Worm (Caenorhabditis elegans) whole organism, late embryonic: ENCODE measurements around the gene Y57G11B.6.

Experiments used
- F13H6.1 ChIP-seq: sonication (generic microtip); optimal IDR thresholded peaks from 2 replicates; lab custom pipeline; 2016; ENCODE audit warnings: missing genetic modification characterization, missing compliant biosample characterization
- fkh-10 ChIP-seq: fragments of 150-350 bp; optimal IDR thresholded peaks from 2 replicates; lab custom pipeline; 2014; ENCODE audit warnings: missing biosample characterization, missing genetic modification reagents, missing genetic modification characterization
- hlh-13 ChIP-seq: fragments of 200-800 bp; sonication (Bioruptor generic); optimal IDR thresholded peaks from 2 replicates; lab custom pipeline; 2018; ENCODE audit warnings: mild to moderate bottlenecking, missing genetic modification characterization, missing compliant biosample characterization
- hlh-30 ChIP-seq: sonication (generic microtip); optimal IDR thresholded peaks from 2 replicates; lab custom pipeline; 2017; ENCODE audit warnings: antibody characterized with exemption, missing genetic modification characterization, missing compliant biosample characterization; ENCODE audit not compliant: insufficient read depth
- nhr-11 ChIP-seq: fragments of 150-350 bp; optimal IDR thresholded peaks from 2 replicates; lab custom pipeline; 2014; ENCODE audit warnings: missing biosample characterization, missing genetic modification characterization
- pha-2 ChIP-seq: sonication (generic microtip); optimal IDR thresholded peaks from 2 replicates; lab custom pipeline; 2017; ENCODE audit warnings: mild to moderate bottlenecking, missing genetic modification characterization, missing compliant biosample characterization
- pqm-1 ChIP-seq: sonication (generic microtip); optimal IDR thresholded peaks from 2 replicates; lab custom pipeline; 2016; ENCODE audit warnings: missing genetic modification characterization, missing compliant biosample characterization
- sdc-2 ChIP-seq: sonication (generic microtip); optimal IDR thresholded peaks from 2 replicates; lab custom pipeline; 2016; ENCODE audit warnings: missing genotype, missing genetic modification characterization, missing compliant biosample characterization
- sox-2 ChIP-seq: fragments of 200-800 bp; sonication (Bioruptor generic); IDR thresholded peaks from 2 replicates; pipeline ENCODE4 v1.3.6; 2022; ENCODE audit warnings: missing genetic modification reagents, missing genetic modification characterization, missing compliant biosample characterization
- tbx-7 ChIP-seq: sonication (generic microtip); optimal IDR thresholded peaks from 2 replicates; lab custom pipeline; 2016; ENCODE audit warnings: missing genotype, missing genetic modification characterization, missing compliant biosample characterization

ce11 chrIV:14530031-14530430 lies 24.7 kb downstream of the Y57G11B.6 start:
- TF ChIP-seq hlh-13 (GFP tag; lab: Kevin White, UChicago) (no peak), hlh-30 (tag; lab: Kevin White, UChicago) (no peak), pha-2 (tag; lab: Kevin White, UChicago) (no peak), sdc-2 (tag; lab: Kevin White, UChicago) (no peak), fkh-10 (GFP tag; lab: Kevin White, UChicago) (no peak), pqm-1 (tag; lab: Kevin White, UChicago) (no peak), F13H6.1 (tag; lab: Kevin White, UChicago) (no peak), nhr-11 (tag; lab: Kevin White, UChicago) (no peak), tbx-7 (tag; lab: Kevin White, UChicago) (no peak), sox-2 (GFP tag; lab: Robert Waterston, UW) (no peak)
